Worm (Caenorhabditis elegans): ENCODE data around the gene sta-2.
A peak's percentile ranks its signal among the peaks of the same experiment; 100 is the strongest.

Gene sta-2

ce11 chrV:9764552-9764951 is 23.5 kb downstream of the sta-2 start:
- TF ChIP-seq efl-1 (optimal IDR thresholded peaks at IDR 0.05) (no peak), efl-1 (GFP tag; optimal IDR thresholded peaks at IDR 0.05 in 1 of 2) (peak in 1 of 2 experiments; percentile 30), lin-15B (tag; optimal IDR thresholded peaks at IDR 0.05) (no peak)

ce11 chrV:9765622-9766021 is 24.6 kb downstream of the sta-2 start:
- TF ChIP-seq efl-1 (optimal IDR thresholded peaks at IDR 0.05) = peak in 1 of 2 experiments; percentile 8
- no peak for TF ChIP-seq efl-1 (GFP tag; optimal IDR thresholded peaks at IDR 0.05 in 1 of 2)
- no peak for TF ChIP-seq mep-1 (tag; optimal IDR thresholded peaks at IDR 0.05)
- no peak for TF ChIP-seq hlh-17 (GFP tag; optimal IDR thresholded peaks at IDR 0.05; ENCODE audit: borderline replicate concordance)
- peak; percentile 42 for TF ChIP-seq nhr-71 (tag; optimal IDR thresholded peaks at IDR 0.05)
- TF ChIP-seq Y116A8C.19 (tag; optimal IDR thresholded peaks at IDR 0.05; ENCODE audit: borderline replicate concordance) = no peak
- no peak for TF ChIP-seq zip-4 (GFP tag; optimal IDR thresholded peaks at IDR 0.05)
- TF ChIP-seq fkh-10 (GFP tag; optimal IDR thresholded peaks at IDR 0.05) = peak; percentile 98
- TF ChIP-seq nhr-11 (tag; optimal IDR thresholded peaks at IDR 0.05) = no peak
- TF ChIP-seq F16B12.6 (tag; optimal IDR thresholded peaks at IDR 0.05) = no peak
- no peak for TF ChIP-seq alr-1 (tag; optimal IDR thresholded peaks at IDR 0.05; ENCODE audit: borderline replicate concordance)
- TF ChIP-seq pax-3 (tag; optimal IDR thresholded peaks at IDR 0.05) = no peak
- TF ChIP-seq snu-23 (GFP tag; optimal IDR thresholded peaks at IDR 0.05) = no peak
- TF ChIP-seq egl-27 (tag; optimal IDR thresholded peaks at IDR 0.05) = no peak
- TF ChIP-seq isw-1 (GFP tag; IDR thresholded peaks at IDR 0.05) = no peak
- no peak for TF ChIP-seq ztf-4 (tag; optimal IDR thresholded peaks at IDR 0.05)
- peak; percentile 15 for TF ChIP-seq swsn-7 (tag; optimal IDR thresholded peaks at IDR 0.05)
- TF ChIP-seq lsy-2 (tag; optimal IDR thresholded peaks at IDR 0.05) = peak; percentile 48 to 85
- TF ChIP-seq nhr-84 (tag; optimal IDR thresholded peaks at IDR 0.05) = no peak
- peak; percentile 100 for TF ChIP-seq ces-1 (GFP tag; optimal IDR thresholded peaks at IDR 0.05)
- no peak for TF ChIP-seq lin-15B (tag; optimal IDR thresholded peaks at IDR 0.05)
- TF ChIP-seq jun-1 (tag; optimal IDR thresholded peaks at IDR 0.05) = no peak
- no peak for TF ChIP-seq ztf-11 (tag; optimal IDR thresholded peaks at IDR 0.05)
- peak; percentile 88 for TF ChIP-seq lin-14 (GFP tag; optimal IDR thresholded peaks at IDR 0.05)
- no peak for TF ChIP-seq nhr-28 (tag; optimal IDR thresholded peaks at IDR 0.05)
- no peak for TF ChIP-seq nhr-20 (tag; optimal IDR thresholded peaks at IDR 0.05)
- TF ChIP-seq tbx-2 (tag; optimal IDR thresholded peaks at IDR 0.05) = peak; percentile 17
- TF ChIP-seq nhr-47 (tag; optimal IDR thresholded peaks at IDR 0.05) = peak; percentile 30
- TF ChIP-seq C16A3.4 (tag; optimal IDR thresholded peaks at IDR 0.05) = no peak

ce11 chrV:9767941-9768340 is 26.9 kb downstream of the sta-2 start:
- TF ChIP-seq nhr-237 (tag; optimal IDR thresholded peaks at IDR 0.05) (no peak), ceh-90 (tag; optimal IDR thresholded peaks at IDR 0.05) (no peak), F16B12.6 (tag; optimal IDR thresholded peaks at IDR 0.05) (no peak), fkh-10 (GFP tag; optimal IDR thresholded peaks at IDR 0.05) (peak; percentile 34), unc-86 (tag; optimal IDR thresholded peaks at IDR 0.05) (no peak), tlp-1 (tag; optimal IDR thresholded peaks at IDR 0.05) (no peak), nhr-76 (tag; optimal IDR thresholded peaks at IDR 0.05) (no peak), nhr-84 (tag; optimal IDR thresholded peaks at IDR 0.05) (no peak), swsn-7 (tag; optimal IDR thresholded peaks at IDR 0.05) (no peak), ces-1 (GFP tag; optimal IDR thresholded peaks at IDR 0.05) (peak; percentile 97), lin-14 (GFP tag; optimal IDR thresholded peaks at IDR 0.05) (peak; percentile 22), efl-3 (GFP tag; optimal IDR thresholded peaks at IDR 0.05) (no peak), C04F5.9 (tag; optimal IDR thresholded peaks at IDR 0.05) (no peak), efl-1 (optimal IDR thresholded peaks at IDR 0.05) (no peak), efl-1 (GFP tag; optimal IDR thresholded peaks at IDR 0.05 in 1 of 2) (peak in 1 of 2 experiments; percentile 58), nhr-90 (tag; optimal IDR thresholded peaks at IDR 0.05; ENCODE audit: poor library complexity) (no peak), dpl-1 (GFP tag; optimal IDR thresholded peaks at IDR 0.05) (no peak), fkh-8 (tag; optimal IDR thresholded peaks at IDR 0.05) (no peak), hpl-2 (GFP tag; optimal IDR thresholded peaks at IDR 0.05) (no peak)

Measured in whole organism, L1 larva.